Worm (Caenorhabditis elegans) whole organism, young adult: ENCODE measurements around the gene C09G9.3.

Experiments used
- B0261.1 ChIP-seq: sonication (generic microtip); optimal IDR thresholded peaks from 2 replicates; lab custom pipeline; 2016; ENCODE audit warnings: mild to moderate bottlenecking, missing genetic modification characterization, moderate library complexity, missing compliant biosample characterization
- C17E4.6 ChIP-seq: fragments of 200-800 bp; sonication (Bioruptor generic); IDR thresholded peaks from 2 replicates; pipeline ENCODE4 v1.3.6; 2022; ENCODE audit warnings: missing genetic modification reagents, missing genetic modification characterization, missing compliant biosample characterization
- D2030.7 ChIP-seq: fragments of 200-800 bp; sonication (Bioruptor generic); IDR thresholded peaks from 2 replicates; pipeline ENCODE4 v1.3.6; 2022; ENCODE audit warnings: missing genetic modification reagents, missing genetic modification characterization, missing compliant biosample characterization
- F23B12.7 ChIP-seq: sonication (generic microtip); optimal IDR thresholded peaks from 2 replicates; lab custom pipeline; 2017; ENCODE audit warnings: missing genetic modification characterization, mild to moderate bottlenecking, missing compliant biosample characterization, antibody characterized with exemption, moderate library complexity; ENCODE audit not compliant: insufficient read depth
- F33H1.4 ChIP-seq: fragments of 200-800 bp; sonication (Bioruptor generic); IDR thresholded peaks from 2 replicates; pipeline ENCODE4 v1.3.6; 2022; ENCODE audit warnings: missing genetic modification reagents, missing genetic modification characterization, missing compliant biosample characterization
- F55B11.4 ChIP-seq: sonication (generic microtip); optimal IDR thresholded peaks from 2 replicates; lab custom pipeline; 2016; ENCODE audit warnings: missing compliant biosample characterization, missing genetic modification characterization, borderline replicate concordance; ENCODE audit not compliant: insufficient read depth
- F57A8.1 ChIP-seq: fragments of 200-800 bp; sonication (Bioruptor generic); optimal IDR thresholded peaks from 2 replicates; lab custom pipeline; 2018; ENCODE audit warnings: mild to moderate bottlenecking, missing genetic modification characterization, moderate library complexity, missing compliant biosample characterization
- K11D2.4 ChIP-seq: fragments of 200-800 bp; sonication (Bioruptor generic); IDR thresholded peaks from 2 replicates; pipeline ENCODE4 v1.3.6; 2022; ENCODE audit warnings: missing genetic modification reagents, missing genetic modification characterization, missing compliant biosample characterization
- K12H6.12 ChIP-seq: fragments of 200-800 bp; sonication (Bioruptor generic); optimal IDR thresholded peaks from 2 replicates; lab custom pipeline; 2018; ENCODE audit warnings: mild to moderate bottlenecking, missing genetic modification characterization, missing compliant biosample characterization
- T26A5.8 ChIP-seq: sonication (generic microtip); optimal IDR thresholded peaks from 2 replicates; lab custom pipeline; 2016; ENCODE audit warnings: missing genetic modification characterization, missing compliant biosample characterization
- aptf-2 ChIP-seq: fragments of 200-800 bp; sonication (Bioruptor generic); conservative IDR thresholded peaks from 2 replicates; pipeline ENCODE4 v1.3.6; 2022; ENCODE audit warnings: missing genetic modification reagents, missing genetic modification characterization, missing compliant biosample characterization
- attf-6 ChIP-seq: fragments of 200-800 bp; sonication (Bioruptor generic); IDR thresholded peaks from 2 replicates; pipeline ENCODE4 v1.3.6; 2022; ENCODE audit warnings: missing genetic modification reagents, missing genetic modification characterization, missing compliant biosample characterization
- bed-2 ChIP-seq: fragments of 200-800 bp; sonication (Bioruptor generic); IDR thresholded peaks from 2 replicates; pipeline ENCODE4 v1.3.6; 2022; ENCODE audit warnings: missing genetic modification reagents, missing genetic modification characterization, missing compliant biosample characterization
- cebp-1 ChIP-seq, 2 experiments: fragments of 200-800 bp in 1 of 2; sonication (Bioruptor generic) in 1 of 2; sonication (generic microtip) in 1 of 2; IDR thresholded peaks in 1 of 2; optimal IDR thresholded peaks in 1 of 2; 2 replicates each; pipeline versions ENCODE4 v1.3.6 to Lab custom; 2017 to 2022; ENCODE audit warnings: missing compliant biosample characterization in 2 of 2, missing genetic modification characterization in 2 of 2, mild to moderate bottlenecking in 1 of 2, missing genetic modification reagents in 1 of 2, moderate library complexity in 1 of 2
- cebp-2 ChIP-seq: fragments of 200-800 bp; sonication (Bioruptor generic); IDR thresholded peaks from 2 replicates; pipeline ENCODE4 v1.3.6; 2022; ENCODE audit warnings: missing genetic modification characterization, missing compliant biosample characterization
- ceh-91 ChIP-seq: fragments of 200-800 bp; sonication (Bioruptor generic); IDR thresholded peaks from 2 replicates; pipeline ENCODE4 v1.3.6; 2022; ENCODE audit warnings: missing genetic modification reagents, missing genetic modification characterization, missing compliant biosample characterization
- chd-7 ChIP-seq: sonication (generic microtip); optimal IDR thresholded peaks from 2 replicates; lab custom pipeline; 2016; ENCODE audit warnings: mild to moderate bottlenecking, missing genetic modification characterization, moderate library complexity, missing compliant biosample characterization
- die-1 ChIP-seq: sonication (generic microtip); optimal IDR thresholded peaks from 2 replicates; lab custom pipeline; 2016; ENCODE audit warnings: missing genotype, mild to moderate bottlenecking, missing genetic modification characterization, missing compliant biosample characterization
- dpl-1 ChIP-seq: fragments of 150-350 bp; optimal IDR thresholded peaks from 2 replicates; lab custom pipeline; 2014; ENCODE audit warnings: missing biosample characterization, missing genetic modification reagents, missing genetic modification characterization
- gei-17 ChIP-seq: fragments of 200-800 bp; sonication (Bioruptor generic); optimal IDR thresholded peaks from 2 replicates; lab custom pipeline; 2018; ENCODE audit warnings: mild to moderate bottlenecking, missing genetic modification characterization, missing compliant biosample characterization
- hlh-12 ChIP-seq: sonication (generic microtip); optimal IDR thresholded peaks from 2 replicates; lab custom pipeline; 2016; ENCODE audit warnings: missing genetic modification characterization, missing compliant biosample characterization
- hlh-26 ChIP-seq: fragments of 200-800 bp; sonication (Bioruptor generic); conservative IDR thresholded peaks from 2 replicates; pipeline ENCODE4 v1.3.6; 2022; ENCODE audit warnings: missing genetic modification reagents, missing genetic modification characterization, missing compliant biosample characterization
- let-526 ChIP-seq: fragments of 200-800 bp; sonication (Bioruptor generic); IDR thresholded peaks from 2 replicates; pipeline ENCODE4 v1.3.6; 2022; ENCODE audit warnings: missing genetic modification reagents, missing genetic modification characterization, missing compliant biosample characterization
- lir-1 ChIP-seq: fragments of 200-800 bp; sonication (Bioruptor generic); conservative IDR thresholded peaks from 2 replicates; pipeline ENCODE4 v1.3.6; 2022; ENCODE audit warnings: missing genetic modification reagents, missing genetic modification characterization, missing compliant biosample characterization
- madf-3 ChIP-seq: fragments of 200-800 bp; sonication (Bioruptor generic); IDR thresholded peaks from 2 replicates; pipeline ENCODE4 v1.3.6; 2022; ENCODE audit warnings: missing genetic modification reagents, missing genetic modification characterization, missing compliant biosample characterization
- madf-6 ChIP-seq: fragments of 200-800 bp; sonication (Bioruptor generic); IDR thresholded peaks from 2 replicates; pipeline ENCODE4 v1.3.6; 2022; ENCODE audit warnings: missing genetic modification reagents, missing genetic modification characterization, missing compliant biosample characterization
- nfya-2 ChIP-seq: fragments of 200-800 bp; sonication (Bioruptor generic); IDR thresholded peaks from 2 replicates; pipeline ENCODE4 v1.3.6; 2022; ENCODE audit warnings: missing genetic modification reagents, missing genetic modification characterization, missing compliant biosample characterization
- nfyb-1 ChIP-seq: fragments of 200-800 bp; sonication (Bioruptor generic); IDR thresholded peaks from 2 replicates; pipeline ENCODE4 v1.3.6; 2022; ENCODE audit warnings: missing genetic modification reagents, missing genetic modification characterization, missing compliant biosample characterization
- nhr-120 ChIP-seq: fragments of 200-800 bp; sonication (Bioruptor generic); IDR thresholded peaks from 2 replicates; pipeline ENCODE4 v1.3.6; 2022; ENCODE audit warnings: missing genetic modification characterization, missing compliant biosample characterization
- nhr-27 ChIP-seq: fragments of 200-800 bp; sonication (Bioruptor generic); optimal IDR thresholded peaks from 2 replicates; lab custom pipeline; 2018; ENCODE audit warnings: mild to moderate bottlenecking, missing genetic modification characterization, moderate library complexity, missing compliant biosample characterization
- nhr-90 ChIP-seq: sonication (generic microtip); optimal IDR thresholded peaks from 2 replicates; lab custom pipeline; 2016; ENCODE audit warnings: missing genotype, mild to moderate bottlenecking, missing genetic modification characterization, missing compliant biosample characterization
- pha-4 ChIP-seq: fragments of 150-350 bp; sonication (generic microtip); optimal IDR thresholded peaks from 2 replicates; lab custom pipeline; 2014; ENCODE audit warnings: missing biosample characterization, missing genetic modification reagents, missing genetic modification characterization
- rpc-1 ChIP-seq, 2 experiments: fragments of 150-350 bp in 1 of 2; sonication (generic microtip) in 1 of 2; optimal IDR thresholded peaks; 2 replicates each; lab custom pipeline; 2014 to 2018; ENCODE audit warnings: missing biosample characterization in 1 of 2, missing genetic modification characterization in 1 of 2, missing genetic modification reagents in 1 of 2, missing genotype in 1 of 2
- sea-2 ChIP-seq: fragments of 200-800 bp; sonication (Bioruptor generic); IDR thresholded peaks from 2 replicates; pipeline ENCODE4 v1.3.6; 2022; ENCODE audit warnings: missing genetic modification characterization, missing compliant biosample characterization
- snpc-1.1 ChIP-seq: sonication (generic microtip); optimal IDR thresholded peaks from 2 replicates; lab custom pipeline; 2017; ENCODE audit warnings: missing genetic modification characterization, mild to moderate bottlenecking, missing compliant biosample characterization, antibody characterized with exemption, moderate library complexity, missing genotype, missing genetic modification reagents; ENCODE audit not compliant: insufficient read depth
- somi-1 ChIP-seq: fragments of 200-800 bp; sonication (Bioruptor generic); optimal IDR thresholded peaks from 2 replicates; lab custom pipeline; 2018; ENCODE audit warnings: mild to moderate bottlenecking, missing genetic modification characterization, missing compliant biosample characterization
- sptf-2 ChIP-seq: fragments of 200-800 bp; sonication (Bioruptor generic); optimal IDR thresholded peaks from 2 replicates; lab custom pipeline; 2018; ENCODE audit warnings: mild to moderate bottlenecking, missing genetic modification characterization, missing compliant biosample characterization
- tbx-9 ChIP-seq: sonication (generic microtip); optimal IDR thresholded peaks from 2 replicates; lab custom pipeline; 2016; ENCODE audit warnings: borderline replicate concordance, missing genetic modification characterization, inconsistent platforms, missing compliant biosample characterization
- unc-130 ChIP-seq: sonication (generic microtip); optimal IDR thresholded peaks from 2 replicates; lab custom pipeline; 2016; ENCODE audit warnings: missing genetic modification reagents, missing genetic modification characterization, missing compliant biosample characterization
- xnd-1 ChIP-seq: sonication (generic microtip); optimal IDR thresholded peaks from 2 replicates; lab custom pipeline; 2016; ENCODE audit warnings: missing genotype, missing genetic modification reagents, missing genetic modification characterization, missing compliant biosample characterization
- ztf-22 ChIP-seq: fragments of 200-800 bp; sonication (Bioruptor generic); optimal IDR thresholded peaks from 2 replicates; lab custom pipeline; 2018; ENCODE audit warnings: mild to moderate bottlenecking, missing genetic modification characterization, moderate library complexity, missing compliant biosample characterization

Gene C09G9.3

ce11 chrIV:8886228-8886627, 13.4 kb upstream of the C09G9.3 start, which contains the start of gene C09G9.5:
C09G9.5 (plus strand) TSS chrIV:8886528.
- TF ChIP-seq K11D2.4 (GFP tag; lab: Robert Waterston, UW) (no peak), hlh-12 (tag; lab: Kevin White, UChicago) (no peak), somi-1 (GFP tag; lab: Kevin White, UChicago) (no peak), sea-2 (GFP tag; lab: Robert Waterston, UW) (no peak), nfya-2 (no peak), gei-17 (no peak), T26A5.8 (tag; lab: Kevin White, UChicago) (no peak), F55B11.4 (tag; lab: Kevin White, UChicago) (no peak), bed-2 (GFP tag; lab: Robert Waterston, UW) (no peak), B0261.1 (tag; lab: Kevin White, UChicago) (no peak)

- no peak for TF ChIP-seq ztf-22 (GFP tag; lab: Kevin White, UChicago)
- no peak for TF ChIP-seq unc-130 (GFP tag; lab: Kevin White, UChicago)
Measured at ce11 chrIV:8881181-8881580, 8.3 kb upstream of the C09G9.3 start, which contains the start of gene C09G9.8. C09G9.8 (plus strand) TSS chrIV:8881481.

ce11 chrIV:8879810-8880209, 7.0 kb upstream of the C09G9.3 start, which contains the start of gene npax-4:
npax-4 (minus strand) TSS chrIV:8879910.
- TF ChIP-seq C17E4.6 (GFP tag; lab: Robert Waterston, UW) (no peak), nhr-27 (no peak), dpl-1 (GFP tag; lab: Kevin White, UChicago) (no peak), snpc-1.1 (tag; lab: Kevin White, UChicago) (no peak), D2030.7 (GFP tag; lab: Robert Waterston, UW) (no peak), nhr-120 (GFP tag; lab: Robert Waterston, UW) (no peak), cebp-2 (GFP tag; lab: Robert Waterston, UW) (no peak), xnd-1 (tag; lab: Kevin White, UChicago) (no peak), pha-4 (tag; lab: Kevin White, UChicago) (no peak), let-526 (GFP tag; lab: Robert Waterston, UW) (no peak), cebp-1 (GFP tag; IDR thresholded peaks at IDR 0.05; lab: Robert Waterston, UW) (no peak), cebp-1 (tag; optimal IDR thresholded peaks at IDR 0.05; lab: Kevin White, UChicago) (no peak), F33H1.4 (GFP tag; lab: Robert Waterston, UW) (no peak)
- TF ChIP-seq, all 124 proteins: peak for 0

- TF ChIP-seq die-1 (no peak), sptf-2 (GFP tag; lab: Kevin White, UChicago) (no peak), madf-6 (GFP tag; lab: Robert Waterston, UW) (no peak), F23B12.7 (no peak), cebp-2 (GFP tag; lab: Robert Waterston, UW) (no peak), attf-6 (GFP tag; lab: Robert Waterston, UW) (no peak), ceh-91 (GFP tag; lab: Robert Waterston, UW) (no peak), F57A8.1 (GFP tag; lab: Kevin White, UChicago) (no peak), hlh-26 (GFP tag; lab: Robert Waterston, UW) (no peak), lir-1 (GFP tag; lab: Robert Waterston, UW) (no peak), tbx-9 (tag; lab: Kevin White, UChicago) (no peak), aptf-2 (GFP tag; lab: Robert Waterston, UW) (no peak), K12H6.12 (tag; lab: Kevin White, UChicago) (no peak), rpc-1 (optimal IDR thresholded peaks at IDR 0.05; lab: Kevin White, UChicago) (no peak), rpc-1 (tag; optimal IDR thresholded peaks at IDR 0.05; lab: Kevin White, UChicago) (no peak), madf-3 (GFP tag; lab: Robert Waterston, UW) (no peak), nhr-90 (tag; lab: Kevin White, UChicago) (no peak), chd-7 (no peak), ztf-22 (GFP tag; lab: Kevin White, UChicago) (no peak), nfyb-1 (GFP tag; lab: Robert Waterston, UW) (no peak)
Measured at ce11 chrIV:8873847-8874246, 989 bp upstream of the C09G9.3 start, which contains the start of gene hdl-2. hdl-2 (plus strand) TSS chrIV:8874147.
